Fruit fly (Drosophila melanogaster): ENCODE measurements around the gene loco.

loco gene

dm6 chr3R:22576979-22577378 lies 62.2 kb downstream of the loco start:
- TF ChIP-seq Hr96 (GFP tag; optimal IDR thresholded peaks at IDR 0.05): no peak
- no peak for TF ChIP-seq CG5204 (GFP tag; optimal IDR thresholded peaks at IDR 0.05)
- TF ChIP-seq CG33017 (tag; optimal IDR thresholded peaks at IDR 0.05): no peak
- TF ChIP-seq cic (GFP tag; optimal IDR thresholded peaks at IDR 0.05): no peak
- no peak for TF ChIP-seq Mnt (GFP tag; optimal IDR thresholded peaks at IDR 0.05)
- no peak for TF ChIP-seq bab1 (GFP tag; optimal IDR thresholded peaks at IDR 0.05)
- TF ChIP-seq CG7101 (tag; optimal IDR thresholded peaks at IDR 0.05): no peak
- TF ChIP-seq CG7045 (GFP tag; optimal IDR thresholded peaks at IDR 0.05): no peak
- TF ChIP-seq cnc (optimal IDR thresholded peaks at IDR 0.05): no peak
- no peak for TF ChIP-seq kay (GFP tag; ENCODE audit: borderline replicate concordance)
- no peak for TF ChIP-seq CG12768 (GFP tag; optimal IDR thresholded peaks at IDR 0.05)
- TF ChIP-seq CG11617 (GFP tag; optimal IDR thresholded peaks at IDR 0.05): no peak
- TF ChIP-seq tj (GFP tag; optimal IDR thresholded peaks at IDR 0.05): no peak

- TF ChIP-seq bab1 (GFP tag; optimal IDR thresholded peaks at IDR 0.05) (no peak), tj (GFP tag; optimal IDR thresholded peaks at IDR 0.05) (no peak), CG11617 (GFP tag; optimal IDR thresholded peaks at IDR 0.05) (no peak), CG33017 (tag; optimal IDR thresholded peaks at IDR 0.05) (no peak), toe (GFP tag; optimal IDR thresholded peaks at IDR 0.05) (no peak), Mnt (GFP tag; optimal IDR thresholded peaks at IDR 0.05) (no peak), cic (GFP tag; optimal IDR thresholded peaks at IDR 0.05) (no peak), CG7101 (tag; optimal IDR thresholded peaks at IDR 0.05) (no peak), CG1620 (GFP tag; optimal IDR thresholded peaks at IDR 0.05) (no peak), ovo (GFP tag; optimal IDR thresholded peaks at IDR 0.05) (no peak), CG5204 (GFP tag; optimal IDR thresholded peaks at IDR 0.05) (no peak), pad (GFP tag; optimal IDR thresholded peaks at IDR 0.05) (no peak), CG7045 (GFP tag; optimal IDR thresholded peaks at IDR 0.05) (no peak)
These were observed 63.0 kb downstream of the loco start for dm6 chr3R:22576096-22576697.

- TF ChIP-seq Mnt (GFP tag; optimal IDR thresholded peaks at IDR 0.05) (no peak), CG11617 (GFP tag; optimal IDR thresholded peaks at IDR 0.05) (no peak), toe (GFP tag; optimal IDR thresholded peaks at IDR 0.05) (no peak), cnc (optimal IDR thresholded peaks at IDR 0.05) (no peak), CG5204 (GFP tag; optimal IDR thresholded peaks at IDR 0.05) (no peak), CG12768 (GFP tag; optimal IDR thresholded peaks at IDR 0.05) (no peak), CG7045 (GFP tag; optimal IDR thresholded peaks at IDR 0.05) (no peak), bab1 (GFP tag; optimal IDR thresholded peaks at IDR 0.05) (no peak), kay (GFP tag; ENCODE audit: borderline replicate concordance) (no peak), CG1620 (GFP tag; optimal IDR thresholded peaks at IDR 0.05) (no peak), Clk (GFP tag; optimal IDR thresholded peaks at IDR 0.05) (no peak)
These were observed 65.6 kb downstream of the loco start for dm6 chr3R:22573590-22573989.

Data from whole organism, adult.